Fruit fly (Drosophila melanogaster): ENCODE measurements around the gene hid.

hid gene

DNA sequence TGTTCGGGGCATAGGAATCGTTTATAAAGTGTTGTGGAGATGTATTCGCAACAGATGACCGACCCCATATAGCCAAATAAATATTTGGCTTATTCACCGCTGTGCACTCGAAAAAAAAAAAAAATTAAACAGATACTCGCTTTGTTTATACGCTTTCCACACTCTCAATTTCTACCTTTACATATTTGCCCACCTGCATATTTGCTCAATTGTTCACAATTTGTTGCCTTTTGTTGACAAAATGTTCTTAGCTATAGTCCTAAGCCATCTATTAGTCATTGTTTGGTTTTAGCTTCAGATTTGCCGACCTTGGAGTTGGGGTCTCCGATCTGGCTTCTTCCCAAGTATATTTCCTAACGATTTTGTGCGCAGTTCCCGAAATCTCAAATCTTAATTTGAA, 42.5 kb downstream of the hid start (continued):
- no peak for TF ChIP-seq CG5180 (GFP tag; optimal IDR thresholded peaks at IDR 0.05)
- TF ChIP-seq zfh2 (GFP tag; optimal IDR thresholded peaks at IDR 0.05) = no peak
- TF ChIP-seq CG6854 (GFP tag; optimal IDR thresholded peaks at IDR 0.05) = no peak
- no peak for TF ChIP-seq Dbx (GFP tag; IDR thresholded peaks at IDR 0.05)
- peak; percentile 10 for TF ChIP-seq Hmr (GFP tag; optimal IDR thresholded peaks at IDR 0.05)
- no peak; the same call in 1 of the 2 replicates for TF ChIP-seq slbo (GFP tag; IDR thresholded peaks at IDR 0.05)
- TF ChIP-seq hkb (optimal IDR thresholded peaks at IDR 0.05) = no peak
- no peak for TF ChIP-seq hkb (GFP tag; IDR thresholded peaks at IDR 0.05)
- no peak for TF ChIP-seq croc (GFP tag; conservative IDR thresholded peaks at IDR 0.05)
- TF ChIP-seq oc (tag; optimal IDR thresholded peaks at IDR 0.05) = no peak

DNA sequence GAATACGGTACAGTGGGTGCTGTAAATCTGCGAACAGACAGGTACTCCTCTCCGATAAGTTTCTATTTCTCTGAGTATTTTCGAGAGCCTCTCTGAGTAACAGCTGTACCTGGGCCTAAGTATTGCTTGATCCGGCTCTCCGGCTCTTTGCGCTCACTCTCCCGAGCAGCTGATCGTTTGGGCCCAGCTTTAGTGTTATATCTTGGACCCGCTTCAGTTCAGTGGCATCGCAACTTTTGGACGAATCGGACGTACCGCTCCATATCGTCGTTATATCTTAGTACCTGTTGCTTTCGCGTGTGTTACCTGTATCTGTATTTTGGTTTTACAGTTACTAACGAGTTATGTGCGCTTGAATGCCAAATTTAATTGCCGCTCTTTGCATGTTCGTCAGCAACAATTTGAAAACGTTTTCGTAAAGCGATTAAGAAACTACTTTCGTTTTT, 46.2 kb downstream of the hid start, which contains the start of gene geko:
geko (plus strand) TSS at position 219 of the 446 bp plus-strand sequence.
- TF ChIP-seq Dll (GFP tag; IDR thresholded peaks at IDR 0.05; ENCODE audit: partially characterized antibody) (peak; percentile 55; the same call in 2 of the 4 replicates), Asciz (GFP tag; optimal IDR thresholded peaks at IDR 0.05) (no peak), Fer1 (GFP tag; optimal IDR thresholded peaks at IDR 0.05) (no peak), yki (optimal IDR thresholded peaks at IDR 0.05) (peak; percentile 88), CG34224 (GFP tag; IDR thresholded peaks at IDR 0.05; ENCODE audit: partially characterized antibody) (peak; percentile 53; the same call in 2 of the 3 replicates), Trl (optimal IDR thresholded peaks at IDR 0.05) (peak; percentile 83 to 94), Trl (GFP tag; optimal IDR thresholded peaks at IDR 0.05) (peak; percentile 28), amos (GFP tag; IDR thresholded peaks at IDR 0.05; ENCODE audit: partially characterized antibody) (peak; percentile 34; the same call in 1 of the 2 replicates), Lhr (GFP tag; optimal IDR thresholded peaks at IDR 0.05) (no peak), zen2 (GFP tag; IDR thresholded peaks at IDR 0.05; ENCODE audit: partially characterized antibody) (peak; percentile 71; the same call in 2 of the 3 replicates), CG2129 (GFP tag; IDR thresholded peaks at IDR 0.05; ENCODE audit: partially characterized antibody) (peak; percentile 15; the same call in 1 of the 2 replicates), Xrp1 (GFP tag; IDR thresholded peaks at IDR 0.05) (0 out of 2 replicates have a peak, but pooled peaks have one; percentile 8), chif (GFP tag; optimal IDR thresholded peaks at IDR 0.05) (no peak), trem (tag; optimal IDR thresholded peaks at IDR 0.05) (no peak), CG11695 (GFP tag; IDR thresholded peaks at IDR 0.05) (0 out of 3 replicates have a peak, but pooled peaks have one; percentile 18), hkb (optimal IDR thresholded peaks at IDR 0.05) (no peak), hkb (GFP tag; IDR thresholded peaks at IDR 0.05) (peak; percentile 39; the same call in 1 of the 2 replicates), CG8388 (GFP tag; optimal IDR thresholded peaks at IDR 0.05) (peak; percentile 79), kni (GFP tag; optimal IDR thresholded peaks at IDR 0.05) (peak; percentile 52), Drgx (GFP tag; IDR thresholded peaks at IDR 0.05) (peak; percentile 17; the same call in 1 of the 2 replicates), lmd (GFP tag; IDR thresholded peaks at IDR 0.05) (no peak), CG12299 (tag; optimal IDR thresholded peaks at IDR 0.05) (no peak), Gug (GFP tag; IDR thresholded peaks at IDR 0.05) (no peak), eve (GFP tag; optimal IDR thresholded peaks at IDR 0.05) (peak in 1 of 2 experiments; percentile 39), Blimp-1 (GFP tag; optimal IDR thresholded peaks at IDR 0.05) (peak; percentile 94), otp (GFP tag; IDR thresholded peaks at IDR 0.05) (0 out of 3 replicates have a peak, but pooled peaks have one; percentile 47), CG13287 (GFP tag; IDR thresholded peaks at IDR 0.05; ENCODE audit: partially characterized antibody) (peak; percentile 61), Kr (GFP tag; optimal IDR thresholded peaks at IDR 0.05) (no peak), CG12155 (GFP tag; optimal IDR thresholded peaks at IDR 0.05) (no peak), grau (tag; optimal IDR thresholded peaks at IDR 0.05) (no peak), nom (GFP tag; optimal IDR thresholded peaks at IDR 0.05) (peak; percentile 22), pros (GFP tag; optimal IDR thresholded peaks at IDR 0.05) (peak; percentile 38), gce (GFP tag; IDR thresholded peaks at IDR 0.05) (peak; percentile 20; the same call in 1 of the 3 replicates), Meics (GFP tag; optimal IDR thresholded peaks at IDR 0.05) (peak; percentile 7), oc (tag; optimal IDR thresholded peaks at IDR 0.05) (peak; percentile 36), caup (GFP tag; optimal IDR thresholded peaks at IDR 0.05; ENCODE audit: severe bottlenecking) (no peak), Dip3 (GFP tag; optimal IDR thresholded peaks at IDR 0.05) (no peak), Med (GFP tag) (peak; percentile 38), CG4360 (GFP tag; IDR thresholded peaks at IDR 0.05) (no peak), crp (GFP tag; optimal IDR thresholded peaks at IDR 0.05) (peak in 1 of 2 experiments; percentile 62), chinmo (GFP tag; IDR thresholded peaks at IDR 0.05; ENCODE audit: partially characterized antibody) (peak; percentile 78; the same call in 3 of the 4 replicates)

All from whole organism, embryonic.